Fruit fly (Drosophila melanogaster): ENCODE data around the gene Tbc1d8-9.

Tbc1d8-9 gene

dm6 chr3L:21347197-21347831 is 3.8 kb upstream of the Tbc1d8-9 start (continued):
- TF ChIP-seq Lhr (GFP tag; optimal IDR thresholded peaks at IDR 0.05) (peak; percentile 28), CG10366 (GFP tag; IDR thresholded peaks at IDR 0.05) (peak; percentile 35; the same call in 1 of the 2 replicates), CG17829 (tag; optimal IDR thresholded peaks at IDR 0.05) (peak; percentile 26), Poxn (GFP tag; IDR thresholded peaks at IDR 0.05) (no peak), tap (tag; optimal IDR thresholded peaks at IDR 0.05) (peak; percentile 44), CG2678 (tag; optimal IDR thresholded peaks at IDR 0.05) (peak; percentile 32), CG7786 (GFP tag; optimal IDR thresholded peaks at IDR 0.05) (no peak), hbn (GFP tag; IDR thresholded peaks at IDR 0.05; ENCODE audit: partially characterized antibody) (no peak), Ets97D (GFP tag; optimal IDR thresholded peaks at IDR 0.05) (peak; percentile 0), CG34376 (GFP tag; optimal IDR thresholded peaks at IDR 0.05) (no peak), CG14050 (GFP tag; IDR thresholded peaks at IDR 0.05) (no peak), Meics (GFP tag; optimal IDR thresholded peaks at IDR 0.05) (peak; percentile 46), Dbx (GFP tag; IDR thresholded peaks at IDR 0.05) (no peak), CG10959 (GFP tag; IDR thresholded peaks at IDR 0.05) (no peak; the same call in 1 of the 2 replicates), mam (GFP tag; optimal IDR thresholded peaks at IDR 0.05) (peak; percentile 39), gsb-n (tag; optimal IDR thresholded peaks at IDR 0.05) (peak; percentile 17), wor (GFP tag; IDR thresholded peaks at IDR 0.05) (peak; percentile 19; the same call in 1 of the 2 replicates), gem (tag; optimal IDR thresholded peaks at IDR 0.05) (peak; percentile 32), dmrt99B (tag; optimal IDR thresholded peaks at IDR 0.05) (peak; percentile 82), Atf6 (GFP tag; IDR thresholded peaks at IDR 0.05) (0 out of 2 replicates have a peak, but pooled peaks have one; percentile 8), cato (GFP tag; optimal IDR thresholded peaks at IDR 0.05; ENCODE audit: borderline replicate concordance) (peak; percentile 29), Mes4 (GFP tag; optimal IDR thresholded peaks at IDR 0.05) (no peak), HmgZ (tag; optimal IDR thresholded peaks at IDR 0.05) (no peak), CG9215 (GFP tag; IDR thresholded peaks at IDR 0.05) (no peak), CG16813 (GFP tag; IDR thresholded peaks at IDR 0.05; ENCODE audit: partially characterized antibody) (no peak), Chrac-16 (GFP tag; optimal IDR thresholded peaks at IDR 0.05) (peak; percentile 44), GATAe (GFP tag; conservative IDR thresholded peaks at IDR 0.05) (no peak), HLH54F (GFP tag; optimal IDR thresholded peaks at IDR 0.05) (peak; percentile 18), sens (GFP tag) (peak; percentile 90), CG14710 (tag; optimal IDR thresholded peaks at IDR 0.05) (peak; percentile 40), Ada2b (GFP tag; IDR thresholded peaks at IDR 0.05) (peak; percentile 30; the same call in 1 of the 2 replicates), CG43689 (GFP tag; IDR thresholded peaks at IDR 0.05) (0 out of 2 replicates have a peak, but pooled peaks have one; percentile 12), lmd (GFP tag; IDR thresholded peaks at IDR 0.05) (0 out of 2 replicates have a peak, but pooled peaks have one; percentile 17), CG32772 (GFP tag; IDR thresholded peaks at IDR 0.05) (no peak), CG12155 (GFP tag; optimal IDR thresholded peaks at IDR 0.05) (peak; percentile 8), lilli (GFP tag; optimal IDR thresholded peaks at IDR 0.05) (peak; percentile 42), CG12236 (GFP tag; optimal IDR thresholded peaks at IDR 0.05) (no peak), CG7963 (GFP tag; IDR thresholded peaks at IDR 0.05; ENCODE audit: partially characterized antibody) (no peak), NfI (GFP tag; optimal IDR thresholded peaks at IDR 0.05) (peak; percentile 30), CG8924 (tag; optimal IDR thresholded peaks at IDR 0.05) (peak; percentile 23), CG3407 (GFP tag; optimal IDR thresholded peaks at IDR 0.05) (peak; percentile 8), ems (GFP tag; optimal IDR thresholded peaks at IDR 0.05) (peak; percentile 66), Dek (tag; optimal IDR thresholded peaks at IDR 0.05) (no peak), CG1832 (GFP tag; optimal IDR thresholded peaks at IDR 0.05) (no peak), CG31441 (GFP tag; IDR thresholded peaks at IDR 0.05) (peak; percentile 62), crc (GFP tag; optimal IDR thresholded peaks at IDR 0.05) (no peak), jigr1 (GFP tag; IDR thresholded peaks at IDR 0.05) (no peak), unpg (GFP tag; optimal IDR thresholded peaks at IDR 0.05) (peak; percentile 52), CG32767 (GFP tag; IDR thresholded peaks at IDR 0.05) (no peak), Dp (GFP tag; optimal IDR thresholded peaks at IDR 0.05) (no peak)
